Worm (Caenorhabditis elegans): Measurements from ENCODE around the gene Y19D10B.8.
"Not testable (repeated sequence)": the region's sequence is repeated elsewhere in the genome, so short reads cannot be mapped to it uniquely, and the experiment has no call there.

- not testable (repeated sequence) for TF ChIP-seq F49E8.2 (tag; optimal IDR thresholded peaks at IDR 0.05; ENCODE audit: borderline replicate concordance); ztf-11 (tag; optimal IDR thresholded peaks at IDR 0.05); T26A8.4 (GFP tag; IDR thresholded peaks at IDR 0.05); snpc-4 (tag; optimal IDR thresholded peaks at IDR 0.05); ceh-82 (tag; optimal IDR thresholded peaks at IDR 0.05); zag-1 (tag; optimal IDR thresholded peaks at IDR 0.05)
Measured at ce11 chrV:2321001-2321400, 20.2 kb upstream of the Y19D10B.8 start, which contains the start of gene Y19D10B.6.

All from whole organism, L4 larva.